Worm (Caenorhabditis elegans) whole organism, L1 larva: ENCODE results near the gene str-130.

Experiments
- C16A3.4 ChIP-seq: fragments of 150-350 bp; optimal IDR thresholded peaks from 2 replicates; lab custom pipeline; 2014; ENCODE audit warnings: missing biosample characterization, missing genetic modification characterization
- C34B4.2 ChIP-seq: sonication (generic microtip); optimal IDR thresholded peaks from 2 replicates; lab custom pipeline; 2017; ENCODE audit warnings: mild to moderate bottlenecking, missing genetic modification characterization, missing compliant biosample characterization
- aha-1 ChIP-seq: fragments of 150-350 bp; optimal IDR thresholded peaks from 2 replicates; lab custom pipeline; 2014; ENCODE audit warnings: missing biosample characterization, missing genetic modification characterization
- ama-1 ChIP-seq: fragments of 150-350 bp; optimal IDR thresholded peaks from 2 replicates; lab custom pipeline; 2014
- blmp-1 ChIP-seq: fragments of 150-350 bp; optimal IDR thresholded peaks from 2 replicates; lab custom pipeline; 2014; ENCODE audit warnings: missing biosample characterization, missing genetic modification characterization
- ces-1 ChIP-seq: fragments of 150-350 bp; optimal IDR thresholded peaks from 2 replicates; lab custom pipeline; 2014; ENCODE audit warnings: missing biosample characterization, missing genetic modification reagents, missing genetic modification characterization
- dpl-1 ChIP-seq, 3 experiments: fragments of 150-350 bp in 2 of 3; sonication (generic microtip) in 1 of 3; optimal IDR thresholded peaks; 2 replicates each; lab custom pipeline; 2014 to 2017; ENCODE audit warnings: missing biosample characterization in 3 of 3, missing genetic modification characterization in 3 of 3, missing genetic modification reagents in 3 of 3
- efl-1 ChIP-seq, 4 experiments: fragments of 150-350 bp; optimal IDR thresholded peaks in 3 of 4; peaks in 1 of 4; 1 replicate in 1 of 4; 2 replicates in 3 of 4; lab custom pipeline; 2014; ENCODE audit warnings: missing biosample characterization in 2 of 4, missing genetic modification characterization in 2 of 4, missing genetic modification reagents in 2 of 4
- egl-13 ChIP-seq: sonication (generic microtip); optimal IDR thresholded peaks from 2 replicates; lab custom pipeline; 2016; ENCODE audit warnings: missing genotype, missing genetic modification reagents, missing genetic modification characterization, missing compliant biosample characterization
- egl-27 ChIP-seq, 2 experiments: fragments of 150-350 bp in 1 of 2; sonication (generic microtip); optimal IDR thresholded peaks; 3 replicates each; lab custom pipeline; 2017 to 2018; ENCODE audit warnings: missing biosample characterization in 2 of 2, missing genetic modification characterization in 2 of 2, missing genetic modification reagents in 2 of 2
- elt-3 ChIP-seq, 6 experiments: fragments of 150-350 bp in 1 of 6; sonication (generic microtip); optimal IDR thresholded peaks; 2 replicates each; lab custom pipeline; 2017 to 2018; ENCODE audit warnings: missing biosample characterization in 6 of 6, missing genetic modification characterization in 6 of 6, inconsistent platforms in 1 of 6
- fkh-10 ChIP-seq: sonication (generic microtip); optimal IDR thresholded peaks from 2 replicates; lab custom pipeline; 2017; ENCODE audit warnings: missing biosample characterization, missing genetic modification reagents, missing genetic modification characterization
- fos-1 ChIP-seq: fragments of 150-350 bp; optimal IDR thresholded peaks from 2 replicates; lab custom pipeline; 2014; ENCODE audit warnings: missing biosample characterization, missing genetic modification characterization
- hlh-17 ChIP-seq: fragments of 200-800 bp; sonication (Bioruptor generic); optimal IDR thresholded peaks from 2 replicates; lab custom pipeline; 2018; ENCODE audit warnings: missing genetic modification characterization, mild to moderate bottlenecking, missing compliant biosample characterization, moderate library complexity, borderline replicate concordance
- lin-14 ChIP-seq: fragments of 200-800 bp; sonication (Bioruptor generic); optimal IDR thresholded peaks from 2 replicates; lab custom pipeline; 2018; ENCODE audit warnings: mild to moderate bottlenecking, missing genetic modification characterization, moderate library complexity, missing compliant biosample characterization
- lin-35 ChIP-seq, 2 experiments: fragments of 150-350 bp; optimal IDR thresholded peaks; 2 replicates each; lab custom pipeline; 2014; ENCODE audit warnings: missing biosample characterization in 2 of 2, missing genetic modification characterization in 2 of 2, missing genetic modification reagents in 2 of 2
- lin-39 ChIP-seq: fragments of 150-350 bp; optimal IDR thresholded peaks from 2 replicates; lab custom pipeline; 2014; ENCODE audit warnings: missing biosample characterization, missing genetic modification reagents, missing genetic modification characterization
- nhr-11 ChIP-seq: fragments of 150-350 bp; optimal IDR thresholded peaks from 2 replicates; lab custom pipeline; 2014; ENCODE audit warnings: missing biosample characterization, missing genetic modification characterization
- nhr-19 ChIP-seq: fragments of 200-800 bp; sonication (Bioruptor generic); conservative IDR thresholded peaks from 2 replicates; pipeline ENCODE4 v1.3.6; 2022; ENCODE audit warnings: missing genetic modification characterization, missing compliant biosample characterization
- nhr-28 ChIP-seq: fragments of 150-350 bp; optimal IDR thresholded peaks from 2 replicates; lab custom pipeline; 2014; ENCODE audit warnings: missing biosample characterization, missing genetic modification characterization
- nhr-71 ChIP-seq: sonication (generic microtip); optimal IDR thresholded peaks from 2 replicates; lab custom pipeline; 2016; ENCODE audit warnings: mild to moderate bottlenecking, missing genetic modification characterization, moderate library complexity, missing compliant biosample characterization
- nhr-84 ChIP-seq: sonication (generic microtip); optimal IDR thresholded peaks from 2 replicates; lab custom pipeline; 2017; ENCODE audit warnings: missing biosample characterization, missing genetic modification characterization
- nhr-85 ChIP-seq: sonication (generic microtip); peaks from one replicate; lab custom pipeline; 2016; ENCODE audit warnings: missing genetic modification characterization, inconsistent platforms, missing compliant biosample characterization
- pag-3 ChIP-seq: sonication (generic microtip); optimal IDR thresholded peaks from 2 replicates; lab custom pipeline; 2017; ENCODE audit warnings: missing genetic modification characterization, mild to moderate bottlenecking, missing compliant biosample characterization, antibody characterized with exemption, borderline replicate concordance; ENCODE audit not compliant: insufficient read depth
- snu-23 ChIP-seq: sonication (generic microtip); optimal IDR thresholded peaks from 2 replicates; lab custom pipeline; 2016; ENCODE audit warnings: missing genetic modification characterization, missing compliant biosample characterization
- sptf-1 ChIP-seq: fragments of 150-350 bp; optimal IDR thresholded peaks from 2 replicates; lab custom pipeline; 2014; ENCODE audit warnings: missing biosample characterization, missing genetic modification characterization
- swsn-7 ChIP-seq: sonication (generic microtip); optimal IDR thresholded peaks from 2 replicates; lab custom pipeline; 2016; ENCODE audit warnings: missing genetic modification characterization, missing compliant biosample characterization
- tbx-2 ChIP-seq: sonication (generic microtip); optimal IDR thresholded peaks from 2 replicates; lab custom pipeline; 2016; ENCODE audit warnings: missing genetic modification characterization, missing compliant biosample characterization
- unc-30 ChIP-seq: sonication (generic microtip); optimal IDR thresholded peaks from 2 replicates; lab custom pipeline; 2017; ENCODE audit warnings: missing biosample characterization, missing genetic modification characterization
- zag-1 ChIP-seq: fragments of 150-350 bp; optimal IDR thresholded peaks from 2 replicates; lab custom pipeline; 2014; ENCODE audit warnings: missing biosample characterization, missing genetic modification characterization

str-130 gene

ce11 chrV:8040247-8041084, 50.0 kb downstream of the str-130 start (continued):
- TF ChIP-seq nhr-71 (peak; percentile 54), egl-27 (tag; optimal IDR thresholded peaks at IDR 0.05; lab: Kevin White, UChicago) (no peak), tbx-2 (peak; percentile 30), lin-14 (GFP tag; lab: Kevin White, UChicago) (peak; percentile 61), swsn-7 (no peak), snu-23 (peak; percentile 46), sptf-1 (tag; lab: Kevin White, UChicago) (no peak), unc-30 (tag; lab: Kevin White, UChicago) (no peak), ama-1 (lab: Kevin White, UChicago) (peak; percentile 78), zag-1 (tag; lab: Kevin White, UChicago) (no peak), nhr-84 (tag; lab: Kevin White, UChicago) (no peak), pag-3 (tag; lab: Kevin White, UChicago) (no peak), blmp-1 (tag; lab: Kevin White, UChicago) (peak; percentile 98), hlh-17 (no peak), C34B4.2 (tag; lab: Kevin White, UChicago) (no peak), elt-3 (tag; optimal IDR thresholded peaks at IDR 0.05; lab: Kevin White, UChicago) (peak; percentile 22 to 94 (median 76)), dpl-1 (GFP tag; optimal IDR thresholded peaks at IDR 0.05; lab: Kevin White, UChicago) (no peak), fos-1 (tag; lab: Kevin White, UChicago) (no peak), lin-35 (GFP tag; optimal IDR thresholded peaks at IDR 0.05; lab: Kevin White, UChicago) (peak in 1 of 2 experiments; percentile 10), aha-1 (tag; lab: Kevin White, UChicago) (no peak), fkh-10 (GFP tag; lab: Kevin White, UChicago) (no peak), egl-13 (tag; lab: Kevin White, UChicago) (no peak), lin-39 (tag; lab: Kevin White, UChicago) (no peak), C16A3.4 (peak; percentile 4), nhr-11 (tag; lab: Kevin White, UChicago) (no peak)

- TF ChIP-seq tbx-2: no peak
- peak; percentile 6 for TF ChIP-seq nhr-85 (tag; lab: Kevin White, UChicago)
- TF ChIP-seq nhr-19 (GFP tag; lab: Robert Waterston, UW): no peak
- TF ChIP-seq nhr-28: no peak
- TF ChIP-seq ces-1 (GFP tag; lab: Kevin White, UChicago): no peak
- peak; percentile 8 for TF ChIP-seq lin-14 (GFP tag; lab: Kevin White, UChicago)
- no peak for TF ChIP-seq efl-1 (optimal IDR thresholded peaks at IDR 0.05; lab: Kevin White, UChicago)
- peak in 1 of 2 experiments; percentile 68 for TF ChIP-seq efl-1 (GFP tag; optimal IDR thresholded peaks at IDR 0.05 in 1 of 2; lab: Kevin White, UChicago)
Observed at ce11 chrV:8039606-8040005, 50.9 kb downstream of the str-130 start.
